Worm (Caenorhabditis elegans): ENCODE measurements around the gene nep-1.

Gene nep-1

ce11 chrII:11616333-11616942 is 40.5 kb downstream of the nep-1 start:
- TF ChIP-seq ZK546.5 (tag; optimal IDR thresholded peaks at IDR 0.05) (no peak), nhr-23 (tag; optimal IDR thresholded peaks at IDR 0.05) (peak; percentile 88)

ce11 chrII:11614103-11614857 is 42.7 kb downstream of the nep-1 start:
- TF ChIP-seq ama-1 (optimal IDR thresholded peaks at IDR 0.05) = peak; percentile 47
- TF ChIP-seq ceh-28 (tag; optimal IDR thresholded peaks at IDR 0.05) = peak; percentile 58
- TF ChIP-seq egl-27 (tag; optimal IDR thresholded peaks at IDR 0.05) = no peak
- TF ChIP-seq ceh-9 (tag; optimal IDR thresholded peaks at IDR 0.05) = no peak
- TF ChIP-seq nhr-23 (tag; optimal IDR thresholded peaks at IDR 0.05) = peak; percentile 71
- no peak for TF ChIP-seq skn-1 (tag; optimal IDR thresholded peaks at IDR 0.05)
- peak; percentile 88 for TF ChIP-seq aly-2 (tag; optimal IDR thresholded peaks at IDR 0.05)

- TF ChIP-seq pha-4 (tag; optimal IDR thresholded peaks at IDR 0.05) = peak; percentile 9
- no peak for TF ChIP-seq mdl-1 (tag; optimal IDR thresholded peaks at IDR 0.05)
Measured at ce11 chrII:11612034-11612723, 44.8 kb downstream of the nep-1 start, which contains the start of gene F07A11.5. Gene F07A11.5 (plus strand): TSS chrII:11612300.

- peak; percentile 14 to 84 (median 72) for TF ChIP-seq elt-3 (tag; optimal IDR thresholded peaks at IDR 0.05)
- peak; percentile 33 for TF ChIP-seq pha-4 (tag; optimal IDR thresholded peaks at IDR 0.05)
- peak; percentile 67 for TF ChIP-seq pqm-1 (tag; optimal IDR thresholded peaks at IDR 0.05)
- TF ChIP-seq snpc-4 (tag; optimal IDR thresholded peaks at IDR 0.05) = no peak
- TF ChIP-seq elt-2 (tag; optimal IDR thresholded peaks at IDR 0.05) = peak; percentile 94
- peak; percentile 90 for TF ChIP-seq elt-1 (tag; optimal IDR thresholded peaks at IDR 0.05)
Measured at ce11 chrII:11611462-11611861, 45.5 kb downstream of the nep-1 start.

- TF ChIP-seq pha-4 (tag; optimal IDR thresholded peaks at IDR 0.05) (peak; percentile 58), elt-2 (tag; optimal IDR thresholded peaks at IDR 0.05) (peak; percentile 82), eor-1 (tag; optimal IDR thresholded peaks at IDR 0.05) (no peak), nhr-237 (tag; optimal IDR thresholded peaks at IDR 0.05) (no peak), jun-1 (tag; optimal IDR thresholded peaks at IDR 0.05) (no peak), unc-39 (tag; optimal IDR thresholded peaks at IDR 0.05) (no peak), fos-1 (tag; optimal IDR thresholded peaks at IDR 0.05) (no peak), ceh-28 (tag; optimal IDR thresholded peaks at IDR 0.05) (no peak), aly-2 (tag; optimal IDR thresholded peaks at IDR 0.05) (no peak), pqm-1 (tag; optimal IDR thresholded peaks at IDR 0.05) (peak; percentile 67), egl-27 (tag; optimal IDR thresholded peaks at IDR 0.05) (no peak), nhr-12 (tag; optimal IDR thresholded peaks at IDR 0.05) (no peak), elt-3 (tag; optimal IDR thresholded peaks at IDR 0.05) (no peak), zag-1 (tag; optimal IDR thresholded peaks at IDR 0.05) (no peak), lin-15B (tag; optimal IDR thresholded peaks at IDR 0.05) (no peak), ZK546.5 (tag; optimal IDR thresholded peaks at IDR 0.05) (no peak), nfya-1 (tag; optimal IDR thresholded peaks at IDR 0.05; ENCODE audit: insufficient read depth) (no peak), nhr-11 (tag; optimal IDR thresholded peaks at IDR 0.05) (no peak), lin-39 (tag; optimal IDR thresholded peaks at IDR 0.05) (no peak), nhr-43 (tag; optimal IDR thresholded peaks at IDR 0.05; ENCODE audit: poor library complexity, severe bottlenecking) (no peak), nhr-23 (tag; optimal IDR thresholded peaks at IDR 0.05) (no peak), sea-2 (GFP tag; optimal IDR thresholded peaks at IDR 0.05) (no peak), ztf-11 (tag; optimal IDR thresholded peaks at IDR 0.05) (no peak)
Measured at ce11 chrII:11604613-11605012, 52.4 kb downstream of the nep-1 start.

All from whole organism, L3 larva.